Fruit fly (Drosophila melanogaster) whole organism, embryonic: ENCODE results near the gene kek6.

Source experiments
- Antp ChIP-seq: fragments of 200-800 bp; sonication (Bioruptor generic); optimal IDR thresholded peaks from 3 replicates; lab custom pipeline; 2016; ENCODE audit warnings: missing biosample characterization, missing genetic modification characterization
- Atf-2 ChIP-seq: fragments of 200-800 bp; sonication (Bioruptor generic); optimal IDR thresholded peaks from 2 replicates; lab custom pipeline; 2016; ENCODE audit warnings: missing biosample characterization, missing genetic modification characterization
- CG10209 ChIP-seq: fragments of 200-800 bp; sonication (Bioruptor generic); optimal IDR thresholded peaks from 3 replicates; lab custom pipeline; 2017; ENCODE audit warnings: missing biosample characterization, mild to moderate bottlenecking, missing genetic modification characterization, missing genetic modification reagents
- CG10267 ChIP-seq: fragments of 200-800 bp; sonication (Bioruptor generic); optimal IDR thresholded peaks from 2 replicates; lab custom pipeline; 2018; ENCODE audit warnings: missing biosample characterization, mild to moderate bottlenecking, missing genetic modification characterization, moderate library complexity
- CG10274 ChIP-seq: fragments of 200-800 bp; sonication (Bioruptor generic); optimal IDR thresholded peaks from 3 replicates; lab custom pipeline; 2017; ENCODE audit warnings: missing biosample characterization, mild to moderate bottlenecking, missing genetic modification characterization
- CG10462 ChIP-seq: fragments of 200-800 bp; sonication (Bioruptor generic); optimal IDR thresholded peaks from 2 replicates; lab custom pipeline; 2016; ENCODE audit warnings: missing biosample characterization, missing genetic modification characterization
- CG12769 ChIP-seq: fragments of 200-800 bp; sonication (Bioruptor generic); optimal IDR thresholded peaks from 2 replicates; lab custom pipeline; 2019; ENCODE audit warnings: missing biosample characterization, mild to moderate bottlenecking, missing genetic modification characterization, moderate library complexity
- CG1529 ChIP-seq: fragments of 200-800 bp; sonication (Bioruptor generic); optimal IDR thresholded peaks from 3 replicates; lab custom pipeline; 2018; ENCODE audit warnings: missing biosample characterization, missing genetic modification characterization
- CG16815 ChIP-seq: fragments of 200-800 bp; sonication (Bioruptor generic); optimal IDR thresholded peaks from 3 replicates; lab custom pipeline; 2017; ENCODE audit warnings: missing biosample characterization, mild to moderate bottlenecking, missing genetic modification characterization
- CG17186 ChIP-seq: fragments of 200-800 bp; sonication (Bioruptor generic); optimal IDR thresholded peaks from 3 replicates; lab custom pipeline; 2017; ENCODE audit warnings: missing biosample characterization, missing genetic modification reagents, missing genetic modification characterization
- CG18011 ChIP-seq: fragments of 200-800 bp; sonication (Bioruptor generic); optimal IDR thresholded peaks from 2 replicates; lab custom pipeline; 2017; ENCODE audit warnings: missing biosample characterization, missing genetic modification characterization, mild to moderate bottlenecking, moderate library complexity, missing genotype
- CG30020 ChIP-seq: fragments of 200-800 bp; optimal IDR thresholded peaks from 2 replicates; lab custom pipeline; 2019; ENCODE audit warnings: missing biosample characterization, mild to moderate bottlenecking, missing genetic modification characterization, moderate library complexity
- CG3281 ChIP-seq: fragments of 200-800 bp; sonication (Bioruptor generic); optimal IDR thresholded peaks from 3 replicates; lab custom pipeline; 2017; ENCODE audit warnings: missing biosample characterization, mild to moderate bottlenecking, missing genetic modification characterization
- CG3847 ChIP-seq: fragments of 200-800 bp; sonication (Bioruptor generic); IDR thresholded peaks from 2 replicates; pipeline ENCODE4 v1.3.6; 2022; ENCODE audit warnings: missing biosample characterization, missing genetic modification characterization
- CG6689 ChIP-seq: fragments of 200-800 bp; sonication (Bioruptor generic); IDR thresholded peaks from 2 replicates; pipeline ENCODE4 v1.3.6; 2022; ENCODE audit warnings: missing biosample characterization, missing genetic modification characterization
- CG6791 ChIP-seq: fragments of 200-800 bp; sonication (Bioruptor generic); IDR thresholded peaks from 3 replicates; pipeline ENCODE4 v1.3.6; 2022; ENCODE audit warnings: missing biosample characterization, missing genetic modification characterization; ENCODE audit not compliant: partially characterized antibody
- CG6854 ChIP-seq: fragments of 200-800 bp; sonication (Bioruptor generic); optimal IDR thresholded peaks from 3 replicates; lab custom pipeline; 2017; ENCODE audit warnings: missing biosample characterization, mild to moderate bottlenecking, missing genetic modification characterization
- CG7271 ChIP-seq: fragments of 200-800 bp; sonication (Bioruptor generic); optimal IDR thresholded peaks from 2 replicates; lab custom pipeline; 2018; ENCODE audit warnings: missing biosample characterization, mild to moderate bottlenecking, missing genetic modification characterization, moderate library complexity
- CG8089 ChIP-seq: fragments of 200-800 bp; sonication (Bioruptor generic); optimal IDR thresholded peaks from 3 replicates; lab custom pipeline; 2016; ENCODE audit warnings: missing biosample characterization, missing genetic modification characterization
- CG8359 ChIP-seq: fragments of 200-800 bp; sonication (Bioruptor generic); optimal IDR thresholded peaks from 2 replicates; lab custom pipeline; 2017; ENCODE audit warnings: missing biosample characterization, mild to moderate bottlenecking, missing genetic modification characterization, borderline replicate concordance
- CG9609 ChIP-seq: fragments of 200-800 bp; sonication (Bioruptor generic); optimal IDR thresholded peaks from 3 replicates; lab custom pipeline; 2016; ENCODE audit warnings: missing biosample characterization, missing genetic modification characterization
- CHES-1-like ChIP-seq: fragments of 200-800 bp; sonication (Bioruptor generic); optimal IDR thresholded peaks from 2 replicates; lab custom pipeline; 2016; ENCODE audit warnings: missing biosample characterization, missing genetic modification characterization
- Dad ChIP-seq: fragments of 200-800 bp; sonication (Bioruptor generic); optimal IDR thresholded peaks from 3 replicates; lab custom pipeline; 2016; ENCODE audit warnings: missing biosample characterization, missing genetic modification characterization
- Gug ChIP-seq: fragments of 200-800 bp; sonication (Bioruptor generic); IDR thresholded peaks from 4 replicates; pipeline ENCODE4 v1.3.6; 2022; ENCODE audit warnings: missing biosample characterization, missing genetic modification characterization
- Hey ChIP-seq: fragments of 200-800 bp; sonication (Bioruptor generic); optimal IDR thresholded peaks from 3 replicates; lab custom pipeline; 2018; ENCODE audit warnings: missing biosample characterization, mild to moderate bottlenecking, missing genetic modification characterization
- HmgD ChIP-seq: fragments of 200-800 bp; sonication (Bioruptor generic); optimal IDR thresholded peaks from 3 replicates; lab custom pipeline; 2016; ENCODE audit warnings: missing biosample characterization, missing genetic modification characterization
- Hmr ChIP-seq: fragments of 200-800 bp; sonication (Bioruptor generic); optimal IDR thresholded peaks from 3 replicates; lab custom pipeline; 2017; ENCODE audit warnings: mild to moderate bottlenecking, missing biosample characterization, missing genetic modification reagents, missing genetic modification characterization
- Jarid2 ChIP-seq: fragments of 200-800 bp; sonication (Bioruptor generic); optimal IDR thresholded peaks from 3 replicates; lab custom pipeline; 2017; ENCODE audit warnings: mild to moderate bottlenecking, missing biosample characterization, missing genetic modification reagents, missing genetic modification characterization
- Lhr ChIP-seq: fragments of 200-800 bp; sonication (Bioruptor generic); optimal IDR thresholded peaks from 3 replicates; lab custom pipeline; 2017; ENCODE audit warnings: mild to moderate bottlenecking, missing biosample characterization, missing genetic modification reagents, missing genetic modification characterization
- Med ChIP-seq: fragments of 200-800 bp; sonication (Bioruptor generic); peaks from one replicate; lab custom pipeline; 2016; ENCODE audit warnings: missing biosample characterization, missing genetic modification characterization, mild to moderate bottlenecking, inconsistent platforms, moderate library complexity
- Meics ChIP-seq: fragments of 200-800 bp; sonication (Bioruptor generic); optimal IDR thresholded peaks from 2 replicates; lab custom pipeline; 2017; ENCODE audit warnings: missing biosample characterization, mild to moderate bottlenecking, missing genetic modification characterization
- Pdp1 ChIP-seq, 2 experiments: fragments of 200-800 bp; sonication (Bioruptor generic); optimal IDR thresholded peaks; 3 replicates each; lab custom pipeline; 2016; ENCODE audit warnings: missing biosample characterization in 2 of 2, missing genetic modification characterization in 2 of 2, mild to moderate bottlenecking in 1 of 2, moderate library complexity in 1 of 2
- Xbp1 ChIP-seq: fragments of 200-800 bp; sonication (Bioruptor generic); optimal IDR thresholded peaks from 3 replicates; lab custom pipeline; 2016; ENCODE audit warnings: missing biosample characterization, mild to moderate bottlenecking, missing genetic modification characterization
- ato ChIP-seq: fragments of 200-800 bp; sonication (Bioruptor generic); IDR thresholded peaks from 2 replicates; pipeline ENCODE4 v1.3.6; 2022; ENCODE audit warnings: missing biosample characterization, missing genetic modification characterization; ENCODE audit not compliant: partially characterized antibody
- bigmax ChIP-seq: fragments of 200-800 bp; sonication (Bioruptor generic); optimal IDR thresholded peaks from 2 replicates; lab custom pipeline; 2018; ENCODE audit warnings: missing biosample characterization, mild to moderate bottlenecking, missing genetic modification characterization
- cas ChIP-seq: fragments of 200-800 bp; sonication (Bioruptor generic); IDR thresholded peaks from 2 replicates; pipeline ENCODE4 v1.3.6; 2022; ENCODE audit warnings: missing biosample characterization, missing genetic modification characterization
- corto ChIP-seq: fragments of 200-800 bp; sonication (Bioruptor generic); optimal IDR thresholded peaks from 2 replicates; lab custom pipeline; 2016; ENCODE audit warnings: missing biosample characterization, mild to moderate bottlenecking, missing genetic modification characterization, moderate library complexity
- dm ChIP-seq: fragments of 200-800 bp; sonication (Bioruptor generic); optimal IDR thresholded peaks from 3 replicates; lab custom pipeline; 2016; ENCODE audit warnings: missing biosample characterization, missing genetic modification characterization
- dmrt99B ChIP-seq: fragments of 200-800 bp; sonication (Bioruptor generic); optimal IDR thresholded peaks from 2 replicates; lab custom pipeline; 2018; ENCODE audit warnings: missing biosample characterization, mild to moderate bottlenecking, missing genetic modification characterization, moderate library complexity
- h ChIP-seq: fragments of >200 bp; optimal IDR thresholded peaks from 2 replicates; lab custom pipeline; 2017
- hb ChIP-seq: fragments of 200-800 bp; sonication (Bioruptor generic); IDR thresholded peaks from 3 replicates; pipeline ENCODE4 v1.3.6; 2022; ENCODE audit warnings: missing biosample characterization, missing genetic modification characterization; ENCODE audit not compliant: partially characterized antibody
- hkb ChIP-seq, 2 experiments: fragments of 200-800 bp in 1 of 2; fragments of >200 bp in 1 of 2; sonication (Bioruptor generic) in 1 of 2; IDR thresholded peaks in 1 of 2; optimal IDR thresholded peaks in 1 of 2; 2 replicates each; pipeline versions ENCODE4 v1.3.6 to Lab custom; 2017 to 2022; ENCODE audit warnings: missing biosample characterization in 1 of 2, missing genetic modification characterization in 1 of 2
- kah ChIP-seq: fragments of 200-800 bp; sonication (Bioruptor generic); optimal IDR thresholded peaks from 2 replicates; lab custom pipeline; 2018; ENCODE audit warnings: missing biosample characterization, mild to moderate bottlenecking, missing genetic modification characterization
- kay ChIP-seq: fragments of 200-800 bp; sonication (Bioruptor generic); optimal IDR thresholded peaks from 2 replicates; lab custom pipeline; 2016; ENCODE audit warnings: missing biosample characterization, missing genetic modification characterization
- mam ChIP-seq: fragments of 200-800 bp; sonication (Bioruptor generic); optimal IDR thresholded peaks from 3 replicates; lab custom pipeline; 2016; ENCODE audit warnings: missing biosample characterization, missing genetic modification characterization
- oc ChIP-seq: fragments of 200-800 bp; sonication (Bioruptor generic); optimal IDR thresholded peaks from 2 replicates; lab custom pipeline; 2018; ENCODE audit warnings: missing biosample characterization, mild to moderate bottlenecking, missing genetic modification characterization, moderate library complexity
- psq ChIP-seq: fragments of 200-800 bp; sonication (Bioruptor generic); optimal IDR thresholded peaks from 2 replicates; lab custom pipeline; 2017; ENCODE audit warnings: missing biosample characterization, missing genetic modification characterization
- trem ChIP-seq: fragments of 200-800 bp; optimal IDR thresholded peaks from 3 replicates; lab custom pipeline; 2019; ENCODE audit warnings: missing biosample characterization, mild to moderate bottlenecking, missing genetic modification characterization, moderate library complexity
- trh ChIP-seq: fragments of 200-800 bp; sonication (Bioruptor generic); optimal IDR thresholded peaks from 2 replicates; lab custom pipeline; 2016; ENCODE audit warnings: missing biosample characterization, missing genetic modification characterization
- z ChIP-seq: fragments of 200-800 bp; sonication (Bioruptor generic); IDR thresholded peaks from 3 replicates; pipeline ENCODE4 v1.3.6; 2022; ENCODE audit warnings: missing biosample characterization, missing genetic modification characterization
- zen ChIP-seq: fragments of 200-800 bp; sonication (Bioruptor generic); optimal IDR thresholded peaks from 3 replicates; lab custom pipeline; 2018; ENCODE audit warnings: missing biosample characterization, mild to moderate bottlenecking, missing genetic modification characterization, moderate library complexity

The kek6 gene

dm6 chr3R:31709142-31709541 is 87.2 kb downstream of the kek6 start (continued):
- no peak for TF ChIP-seq bigmax (GFP tag; lab: Kevin White, UChicago)
- no peak for TF ChIP-seq CG7271
- TF ChIP-seq kah (GFP tag; lab: Kevin White, UChicago): no peak
- TF ChIP-seq CG16815 (GFP tag; lab: Kevin White, UChicago): no peak
- no peak for TF ChIP-seq CG3281 (GFP tag; lab: Kevin White, UChicago)
- TF ChIP-seq trh (GFP tag; lab: Kevin White, UChicago): no peak
- TF ChIP-seq hb: no peak
- no peak for TF ChIP-seq CG10209 (GFP tag; lab: Kevin White, UChicago)
- TF ChIP-seq CG3847: no peak; the same call in 1 of the 2 replicates
- peak; percentile 54 for TF ChIP-seq dmrt99B (tag; lab: Kevin White, UChicago)
- peak; percentile 30 for TF ChIP-seq Meics (GFP tag; lab: Kevin White, UChicago)
- no peak for TF ChIP-seq Lhr (GFP tag; lab: Kevin White, UChicago)
- TF ChIP-seq dm (GFP tag; lab: Kevin White, UChicago): no peak
- TF ChIP-seq CG1529: no peak
- TF ChIP-seq cas (GFP tag; lab: Robert Waterston, UW): no peak
- TF ChIP-seq Atf-2: no peak
- TF ChIP-seq zen: no peak
- TF ChIP-seq CG8089 (GFP tag; lab: Kevin White, UChicago): no peak
- no peak for TF ChIP-seq CG10274 (GFP tag; lab: Kevin White, UChicago)
- no peak for TF ChIP-seq Hmr
- no peak for TF ChIP-seq CG30020
- no peak for TF ChIP-seq CG8359 (GFP tag; lab: Kevin White, UChicago)
- no peak for TF ChIP-seq z (GFP tag; lab: Robert Waterston, UW)
- TF ChIP-seq Med (GFP tag; lab: Kevin White, UChicago): peak; percentile 19
- TF ChIP-seq CG18011 (GFP tag; lab: Kevin White, UChicago): no peak
- no peak for TF ChIP-seq CHES-1-like (GFP tag; lab: Kevin White, UChicago)
- TF ChIP-seq Jarid2 (GFP tag; lab: Kevin White, UChicago): no peak
- TF ChIP-seq h: no peak
- no peak for TF ChIP-seq mam
- TF ChIP-seq Gug: 0 out of 4 replicates have a peak, but pooled peaks have one; percentile 4
- TF ChIP-seq CG9609 (GFP tag; lab: Kevin White, UChicago): no peak
- TF ChIP-seq CG12769: no peak
- no peak for TF ChIP-seq kay
- no peak for TF ChIP-seq hkb (optimal IDR thresholded peaks at IDR 0.05; lab: Kevin White, UChicago)
- TF ChIP-seq hkb (GFP tag; IDR thresholded peaks at IDR 0.05; lab: Robert Waterston, UW): peak; percentile 32; the same call in 1 of the 2 replicates
- TF ChIP-seq CG10462 (GFP tag; lab: Kevin White, UChicago): no peak
- TF ChIP-seq ato: no peak
- TF ChIP-seq trem (tag; lab: Kevin White, UChicago): no peak
- no peak for TF ChIP-seq corto (GFP tag; lab: Kevin White, UChicago)
- TF ChIP-seq CG6791 (GFP tag; lab: Robert Waterston, UW): no peak
- TF ChIP-seq CG6689 (GFP tag; lab: Robert Waterston, UW): peak; percentile 38
- no peak for TF ChIP-seq Hey (tag; lab: Kevin White, UChicago)
- TF ChIP-seq Dad (GFP tag; lab: Kevin White, UChicago): no peak
- TF ChIP-seq CG17186 (GFP tag; lab: Kevin White, UChicago): no peak
- no peak for TF ChIP-seq psq (GFP tag; lab: Kevin White, UChicago)
- peak; percentile 6 for TF ChIP-seq Antp
- no peak for TF ChIP-seq CG6854 (GFP tag; lab: Kevin White, UChicago)
- no peak for TF ChIP-seq HmgD (GFP tag; lab: Kevin White, UChicago)
- peak; percentile 35 for TF ChIP-seq oc (tag; lab: Kevin White, UChicago)
- no peak for TF ChIP-seq Xbp1 (GFP tag; lab: Kevin White, UChicago)
- no peak for TF ChIP-seq CG10267 (tag; lab: Kevin White, UChicago)
- no peak for TF ChIP-seq Pdp1 (GFP tag; optimal IDR thresholded peaks at IDR 0.05; lab: Kevin White, UChicago)
